Worm (Caenorhabditis elegans): ENCODE data around the gene B0464.9.

- TF ChIP-seq nhr-77 (tag; optimal IDR thresholded peaks at IDR 0.05) (no peak), nhr-76 (tag; optimal IDR thresholded peaks at IDR 0.05) (no peak), elt-3 (tag; optimal IDR thresholded peaks at IDR 0.05) (no peak), nhr-11 (tag; optimal IDR thresholded peaks at IDR 0.05) (no peak), ceh-9 (tag; optimal IDR thresholded peaks at IDR 0.05) (no peak)
These were observed 6.4 kb downstream of the B0464.9 start for ce11 chrIII:9471996-9472395.

All from whole organism, L3 larva.